Fruit fly (Drosophila melanogaster): ENCODE results near the gene hng3.

The hng3 gene

DNA sequence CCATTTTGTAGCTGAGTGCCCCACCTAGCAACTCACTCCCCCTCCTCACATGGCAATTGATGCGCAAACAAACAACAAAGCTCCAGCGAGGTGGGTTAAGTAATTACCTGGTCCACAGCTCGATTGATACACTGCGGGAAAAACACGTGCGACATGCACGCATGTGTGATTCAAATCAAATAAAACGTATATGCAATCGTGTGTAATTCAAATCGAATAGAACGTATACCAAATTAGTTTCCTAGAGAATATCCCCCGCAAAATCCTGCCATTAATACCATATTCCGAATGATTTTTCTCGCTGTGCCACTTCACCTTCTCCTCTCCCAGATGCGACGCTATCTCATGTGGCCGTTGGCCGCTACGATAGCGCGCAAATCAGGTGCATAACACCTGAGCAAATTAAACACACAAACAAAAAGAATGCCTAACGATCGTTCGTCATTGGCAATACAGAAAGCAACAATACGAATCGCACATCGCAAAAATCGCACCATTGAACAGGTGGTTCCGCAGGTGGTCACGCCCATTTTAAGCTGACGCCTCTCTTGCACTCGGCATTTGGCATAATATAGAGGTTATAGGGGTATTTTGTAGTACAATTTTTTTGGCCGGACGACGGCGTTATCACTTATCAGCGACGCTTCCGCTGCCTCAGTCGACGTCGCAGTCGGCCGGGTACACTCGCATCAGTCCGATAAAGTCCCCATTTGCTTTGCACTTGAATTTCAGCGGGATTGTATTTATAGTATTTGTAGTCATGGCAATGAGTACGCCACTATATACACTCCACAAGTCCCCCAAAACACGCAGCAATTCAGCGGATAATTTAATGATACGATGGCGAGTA lies 29.0 kb upstream of the hng3 start (continued):
- TF ChIP-seq Poxn (GFP tag; IDR thresholded peaks at IDR 0.05) (0 out of 2 replicates have a peak, but pooled peaks have one; percentile 18), dysf (GFP tag; IDR thresholded peaks at IDR 0.05) (peak; percentile 82), CG9437 (GFP tag; optimal IDR thresholded peaks at IDR 0.05) (peak; percentile 30), CG2875 (GFP tag; optimal IDR thresholded peaks at IDR 0.05) (peak; percentile 58), fd3F (GFP tag; optimal IDR thresholded peaks at IDR 0.05) (peak; percentile 37), CG1529 (GFP tag; optimal IDR thresholded peaks at IDR 0.05) (peak; percentile 60), phol (tag; optimal IDR thresholded peaks at IDR 0.05) (peak; percentile 64), ro (GFP tag; IDR thresholded peaks at IDR 0.05) (peak; percentile 58; the same call in 1 of the 2 replicates), Sry-β (GFP tag; optimal IDR thresholded peaks at IDR 0.05) (no peak), crc (GFP tag; optimal IDR thresholded peaks at IDR 0.05) (peak; percentile 55), CG2116 (GFP tag; optimal IDR thresholded peaks at IDR 0.05) (peak; percentile 11), jumu (GFP tag; optimal IDR thresholded peaks at IDR 0.05) (peak; percentile 57), NC2β (GFP tag; optimal IDR thresholded peaks at IDR 0.05) (peak; percentile 25), row (GFP tag; IDR thresholded peaks at IDR 0.05) (peak; percentile 83), CG13287 (GFP tag; IDR thresholded peaks at IDR 0.05; ENCODE audit: partially characterized antibody) (no peak), CG31441 (GFP tag; IDR thresholded peaks at IDR 0.05) (peak; percentile 72), CG3163 (GFP tag; optimal IDR thresholded peaks at IDR 0.05) (peak; percentile 33), E2f1 (GFP tag; IDR thresholded peaks at IDR 0.05) (0 out of 2 replicates have a peak, but pooled peaks have one; percentile 33), grn (GFP tag; optimal IDR thresholded peaks at IDR 0.05) (no peak), corto (GFP tag; optimal IDR thresholded peaks at IDR 0.05) (peak; percentile 68), CG34224 (GFP tag; IDR thresholded peaks at IDR 0.05; ENCODE audit: partially characterized antibody) (no peak), ssp (GFP tag; IDR thresholded peaks at IDR 0.05) (peak; percentile 55), chm (GFP tag; IDR thresholded peaks at IDR 0.05) (0 out of 2 replicates have a peak, but pooled peaks have one; percentile 12), Drgx (GFP tag; IDR thresholded peaks at IDR 0.05) (peak; percentile 88), ewg (GFP tag; optimal IDR thresholded peaks at IDR 0.05) (peak; percentile 52), CG12071 (GFP tag; optimal IDR thresholded peaks at IDR 0.05) (peak; percentile 26), zen2 (GFP tag; IDR thresholded peaks at IDR 0.05; ENCODE audit: partially characterized antibody) (no peak), CG5245 (GFP tag; optimal IDR thresholded peaks at IDR 0.05) (peak; percentile 64), Trl (optimal IDR thresholded peaks at IDR 0.05) (no peak), Trl (GFP tag; optimal IDR thresholded peaks at IDR 0.05) (peak; percentile 67), Lpt (GFP tag; optimal IDR thresholded peaks at IDR 0.05) (no peak), br (optimal IDR thresholded peaks at IDR 0.05) (no peak), toy (GFP tag; IDR thresholded peaks at IDR 0.05) (0 out of 2 replicates have a peak, but pooled peaks have one; percentile 31), CG11398 (GFP tag; optimal IDR thresholded peaks at IDR 0.05) (no peak), onecut (GFP tag; IDR thresholded peaks at IDR 0.05) (peak; percentile 54), caup (GFP tag; optimal IDR thresholded peaks at IDR 0.05; ENCODE audit: severe bottlenecking) (peak; percentile 37), CG32532 (GFP tag; IDR thresholded peaks at IDR 0.05) (peak; percentile 69), Deaf1 (tag; optimal IDR thresholded peaks at IDR 0.05) (no peak), CG1603 (tag; optimal IDR thresholded peaks at IDR 0.05) (peak; percentile 85), Jarid2 (GFP tag; optimal IDR thresholded peaks at IDR 0.05) (no peak), CG14050 (GFP tag; IDR thresholded peaks at IDR 0.05) (peak; percentile 49; the same call in 2 of the 3 replicates), CG1832 (GFP tag; optimal IDR thresholded peaks at IDR 0.05) (no peak), HHEX (GFP tag; optimal IDR thresholded peaks at IDR 0.05) (peak; percentile 60), fd102C (GFP tag; optimal IDR thresholded peaks at IDR 0.05) (no peak), CG34422 (GFP tag; IDR thresholded peaks at IDR 0.05) (no peak; the same call in 2 of the 3 replicates), CG9817 (tag; optimal IDR thresholded peaks at IDR 0.05) (peak; percentile 50), peb (GFP tag; IDR thresholded peaks at IDR 0.05) (peak; percentile 21; the same call in 1 of the 2 replicates), CG8359 (GFP tag; optimal IDR thresholded peaks at IDR 0.05; ENCODE audit: borderline replicate concordance) (no peak), so (GFP tag; IDR thresholded peaks at IDR 0.05) (peak; percentile 71; the same call in 1 of the 3 replicates)

All from whole organism, embryonic.